Worm (Caenorhabditis elegans): ENCODE measurements around the gene D1046.18.

D1046.18 gene

DNA sequence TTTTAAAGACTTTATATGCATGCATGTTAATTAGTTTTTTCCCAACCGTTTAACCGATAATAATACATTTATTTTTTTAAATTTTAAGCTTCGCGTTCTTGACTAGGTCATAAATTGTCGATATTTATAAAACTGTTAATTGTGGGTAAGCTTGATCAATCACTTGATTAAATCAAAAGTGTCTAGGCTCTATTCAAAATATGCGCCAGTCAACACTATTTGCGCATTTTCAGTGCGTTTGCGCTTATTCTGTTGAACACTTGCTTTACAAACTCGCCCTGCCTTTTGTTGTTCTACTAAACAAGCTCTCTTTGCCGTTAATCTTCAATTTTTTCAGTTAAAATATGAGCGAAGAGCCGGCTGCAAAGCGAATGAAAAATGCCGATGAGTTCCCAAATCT lies 38.9 kb upstream of the D1046.18 start, which contains the start of gene spr-2:
Gene spr-2, plus strand, starts transcription at position 332 of the 400 bp plus-strand sequence.
- TF ChIP-seq eor-1 (tag; optimal IDR thresholded peaks at IDR 0.05) (no peak), pqm-1 (tag; optimal IDR thresholded peaks at IDR 0.05) (no peak), skn-1 (tag; optimal IDR thresholded peaks at IDR 0.05) (no peak), jun-1 (tag; optimal IDR thresholded peaks at IDR 0.05) (peak; percentile 19), tbx-2 (tag; optimal IDR thresholded peaks at IDR 0.05) (peak; percentile 18), hmg-11 (tag; optimal IDR thresholded peaks at IDR 0.05) (peak; percentile 60), lsy-12 (tag; optimal IDR thresholded peaks at IDR 0.05) (no peak), elt-3 (tag; optimal IDR thresholded peaks at IDR 0.05) (no peak), nhr-43 (tag; optimal IDR thresholded peaks at IDR 0.05; ENCODE audit: poor library complexity, severe bottlenecking) (peak; percentile 63), nhr-11 (tag; optimal IDR thresholded peaks at IDR 0.05) (no peak), nhr-23 (tag; optimal IDR thresholded peaks at IDR 0.05) (peak; percentile 80), sea-2 (GFP tag; optimal IDR thresholded peaks at IDR 0.05) (no peak), nhr-12 (tag; optimal IDR thresholded peaks at IDR 0.05) (no peak), pha-4 (tag; optimal IDR thresholded peaks at IDR 0.05) (peak; percentile 88), fos-1 (tag; optimal IDR thresholded peaks at IDR 0.05) (no peak), daf-12 (tag; optimal IDR thresholded peaks at IDR 0.05) (no peak), lin-15B (tag; optimal IDR thresholded peaks at IDR 0.05) (peak; percentile 65), fkh-10 (GFP tag; optimal IDR thresholded peaks at IDR 0.05) (no peak), nhr-237 (tag; optimal IDR thresholded peaks at IDR 0.05) (no peak), ztf-11 (tag; optimal IDR thresholded peaks at IDR 0.05) (no peak), ceh-82 (tag; optimal IDR thresholded peaks at IDR 0.05) (no peak), nhr-28 (tag; optimal IDR thresholded peaks at IDR 0.05) (no peak), R02D3.7 (tag; optimal IDR thresholded peaks at IDR 0.05) (no peak), unc-62 (GFP tag; optimal IDR thresholded peaks at IDR 0.05) (no peak), ceh-28 (tag; optimal IDR thresholded peaks at IDR 0.05) (no peak), egl-5 (tag; optimal IDR thresholded peaks at IDR 0.05) (no peak), snpc-4 (tag; optimal IDR thresholded peaks at IDR 0.05) (peak; percentile 85), egl-27 (tag; optimal IDR thresholded peaks at IDR 0.05) (no peak), aly-2 (tag; optimal IDR thresholded peaks at IDR 0.05) (no peak), unc-39 (tag; optimal IDR thresholded peaks at IDR 0.05) (no peak), lin-39 (tag; optimal IDR thresholded peaks at IDR 0.05) (peak; percentile 13), zag-1 (tag; optimal IDR thresholded peaks at IDR 0.05) (no peak), nfya-1 (tag; optimal IDR thresholded peaks at IDR 0.05; ENCODE audit: insufficient read depth) (peak; percentile 68), nhr-77 (tag; optimal IDR thresholded peaks at IDR 0.05) (no peak), ceh-9 (tag; optimal IDR thresholded peaks at IDR 0.05) (no peak), fkh-2 (tag; optimal IDR thresholded peaks at IDR 0.05) (no peak), elt-2 (tag; optimal IDR thresholded peaks at IDR 0.05) (peak; percentile 36), nhr-25 (tag; optimal IDR thresholded peaks at IDR 0.05) (peak; percentile 34), ama-1 (optimal IDR thresholded peaks at IDR 0.05) (no peak), ZK546.5 (tag; optimal IDR thresholded peaks at IDR 0.05) (no peak), mml-1 (tag; optimal IDR thresholded peaks at IDR 0.05) (no peak), mdl-1 (tag; optimal IDR thresholded peaks at IDR 0.05) (no peak), elt-1 (tag; optimal IDR thresholded peaks at IDR 0.05) (peak; percentile 32), ceh-16 (tag; optimal IDR thresholded peaks at IDR 0.05) (no peak), nhr-76 (tag; optimal IDR thresholded peaks at IDR 0.05) (no peak), nhr-67 (tag; optimal IDR thresholded peaks at IDR 0.05) (no peak), ztf-4 (tag; optimal IDR thresholded peaks at IDR 0.05) (no peak)

DNA sequence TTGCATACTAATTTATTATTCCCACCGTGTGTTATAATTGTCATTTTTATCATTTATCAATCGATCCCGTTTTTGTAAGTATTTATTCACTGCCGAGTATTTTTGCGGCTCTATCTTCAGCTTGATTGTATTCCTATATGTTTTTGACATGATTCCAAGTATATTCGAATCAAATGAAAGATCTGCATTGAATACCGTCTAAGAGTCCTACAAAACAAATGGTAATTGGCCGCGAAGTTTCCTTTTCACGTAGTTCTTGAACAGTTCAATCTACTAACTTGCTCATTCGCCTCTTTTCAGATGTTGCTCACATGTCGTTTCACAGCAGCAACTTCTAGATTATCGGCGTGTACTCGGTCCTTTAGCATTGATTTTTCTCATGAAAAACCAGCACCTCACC lies 37.5 kb upstream of the D1046.18 start, which contains the start of gene C27B7.2:
Gene C27B7.2, plus strand, starts transcription at position 301 of the 400 bp plus-strand sequence.
- no peak for TF ChIP-seq ztf-11 (tag; optimal IDR thresholded peaks at IDR 0.05)
- TF ChIP-seq elt-2 (tag; optimal IDR thresholded peaks at IDR 0.05): no peak
- TF ChIP-seq ama-1 (optimal IDR thresholded peaks at IDR 0.05): peak; percentile 54
- TF ChIP-seq aly-2 (tag; optimal IDR thresholded peaks at IDR 0.05): no peak
